Worm (Caenorhabditis elegans) whole organism, L1 larva: ENCODE results near the gene flp-3.

Experiments used
- ama-1 ChIP-seq: fragments of 150-350 bp; optimal IDR thresholded peaks from 2 replicates; lab custom pipeline; 2014
- fkh-10 ChIP-seq: sonication (generic microtip); optimal IDR thresholded peaks from 2 replicates; lab custom pipeline; 2017; ENCODE audit warnings: missing biosample characterization, missing genetic modification reagents, missing genetic modification characterization
- hlh-4 ChIP-seq: sonication (generic microtip); optimal IDR thresholded peaks from 2 replicates; lab custom pipeline; 2016; ENCODE audit warnings: mild to moderate bottlenecking, missing genetic modification characterization, missing compliant biosample characterization
- ztf-4 ChIP-seq: fragments of 150-350 bp; optimal IDR thresholded peaks from 2 replicates; lab custom pipeline; 2014; ENCODE audit warnings: missing biosample characterization, missing genetic modification characterization

ce11 chrX:10074988-10075387 lies 17.8 kb downstream of the flp-3 start, which contains the start of gene dao-4:
- TF ChIP-seq ama-1 (lab: Kevin White, UChicago) (no peak), hlh-4 (tag; lab: Kevin White, UChicago) (no peak), ztf-4 (tag; lab: Kevin White, UChicago) (no peak), fkh-10 (GFP tag; lab: Kevin White, UChicago) (no peak)
